Worm (Caenorhabditis elegans) whole organism, early embryonic: ENCODE measurements around the gene ptc-3.

ENCODE experiments used
- ama-1 ChIP-seq: fragments of 150-350 bp; optimal IDR thresholded peaks from 2 replicates; lab custom pipeline; 2014
- ceh-13 ChIP-seq: fragments of 200-800 bp; sonication (Bioruptor generic); optimal IDR thresholded peaks from 2 replicates; lab custom pipeline; 2018; ENCODE audit warnings: mild to moderate bottlenecking, missing genetic modification characterization, missing compliant biosample characterization
- ets-7 ChIP-seq: sonication (generic microtip); optimal IDR thresholded peaks from 2 replicates; lab custom pipeline; 2016; ENCODE audit warnings: missing genotype, missing genetic modification characterization, missing compliant biosample characterization
- hmbx-1 ChIP-seq: sonication (generic microtip); optimal IDR thresholded peaks from 2 replicates; lab custom pipeline; 2016; ENCODE audit warnings: mild to moderate bottlenecking, missing genetic modification characterization, missing compliant biosample characterization
- hmg-4 ChIP-seq: fragments of 200-800 bp; sonication (Bioruptor generic); optimal IDR thresholded peaks from 2 replicates; lab custom pipeline; 2018; ENCODE audit warnings: mild to moderate bottlenecking, missing genetic modification characterization, missing compliant biosample characterization
- scrt-1 ChIP-seq: fragments of 200-800 bp; sonication (Bioruptor generic); IDR thresholded peaks from 2 replicates; pipeline ENCODE4 v1.3.6; 2022; ENCODE audit warnings: missing genetic modification characterization, missing compliant biosample characterization
- tbx-11 ChIP-seq: fragments of 200-800 bp; sonication (Bioruptor generic); IDR thresholded peaks from 2 replicates; pipeline ENCODE4 v1.3.6; 2022; ENCODE audit warnings: missing genetic modification characterization, missing compliant biosample characterization
- tra-4 ChIP-seq: sonication (generic microtip); optimal IDR thresholded peaks from 2 replicates; lab custom pipeline; 2017; ENCODE audit warnings: missing genetic modification characterization, missing compliant biosample characterization

ce11 chrII:2826073-2826472 lies 26.3 kb downstream of the ptc-3 start, which contains the start of gene K12H6.5:
- TF ChIP-seq scrt-1 (GFP tag; lab: Robert Waterston, UW) (no peak), tra-4 (tag; lab: Kevin White, UChicago) (no peak), ama-1 (lab: Kevin White, UChicago) (no peak), ceh-13 (no peak), hmbx-1 (tag; lab: Kevin White, UChicago) (no peak), tbx-11 (GFP tag; lab: Robert Waterston, UW) (no peak), hmg-4 (no peak), ets-7 (tag; lab: Kevin White, UChicago) (no peak)
